Fruit fly (Drosophila melanogaster): ENCODE data around the gene CG42717.

The CG42717 gene

DNA sequence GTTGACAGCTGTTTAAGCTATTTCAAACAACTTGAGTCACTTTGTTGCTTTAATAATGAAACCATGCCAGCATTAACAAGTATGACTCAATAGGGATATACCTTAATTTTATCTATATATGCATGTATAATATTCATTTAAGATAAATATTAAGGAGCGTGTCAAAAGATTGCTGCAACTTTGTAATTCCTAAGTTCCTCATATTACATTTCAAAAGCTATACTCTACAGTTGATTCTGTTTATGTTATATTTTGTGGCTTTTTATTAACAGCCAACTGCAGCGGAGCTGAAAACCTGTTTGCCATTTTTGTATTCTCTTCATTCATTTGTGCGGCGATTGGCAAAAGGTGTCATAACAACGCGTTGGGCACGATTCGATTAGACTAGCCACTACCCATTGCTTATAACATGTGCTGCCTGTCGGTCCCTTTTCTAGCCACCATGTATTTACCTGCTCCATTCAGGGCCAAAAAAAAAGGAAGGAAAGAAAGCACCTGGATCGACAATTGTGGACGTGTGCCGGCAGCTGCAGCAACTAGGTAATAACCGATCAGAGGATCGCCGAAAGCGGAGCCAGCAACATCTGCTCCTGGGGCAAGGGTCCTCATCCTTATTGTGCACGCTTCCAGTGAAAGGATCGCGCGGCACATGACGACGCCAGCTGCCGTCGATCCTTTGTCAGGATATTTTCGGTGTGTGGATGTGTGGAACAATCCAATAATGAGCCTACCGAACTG, 15.9 kb upstream of the CG42717 start (continued):
- TF ChIP-seq CG10979 (tag; optimal IDR thresholded peaks at IDR 0.05) (no peak), ash1 (GFP tag; optimal IDR thresholded peaks at IDR 0.05) (peak; percentile 20), CG8944 (GFP tag; optimal IDR thresholded peaks at IDR 0.05) (no peak), schlank (tag; optimal IDR thresholded peaks at IDR 0.05) (no peak), hkb (optimal IDR thresholded peaks at IDR 0.05) (no peak), hkb (GFP tag; IDR thresholded peaks at IDR 0.05) (no peak)

DNA sequence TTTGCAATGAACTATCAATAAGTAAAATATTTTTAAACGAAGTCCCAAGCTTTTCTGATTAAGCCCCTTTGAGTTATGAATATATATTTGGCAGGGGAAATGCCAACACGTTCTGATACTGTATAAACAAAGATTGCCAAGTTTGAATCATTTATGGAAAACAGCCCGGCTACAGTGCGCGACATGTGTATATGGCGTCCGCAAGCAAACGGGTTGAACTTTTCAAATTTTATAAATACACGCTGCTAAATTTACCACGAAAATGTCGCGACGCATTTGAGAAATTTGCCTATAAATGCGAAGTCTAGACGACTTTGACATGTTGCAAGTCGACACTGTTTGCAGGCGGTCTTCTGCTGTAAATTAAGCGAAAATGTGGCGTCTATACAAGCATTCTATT, 15.1 kb upstream of the CG42717 start:
- TF ChIP-seq CG15696 (tag; optimal IDR thresholded peaks at IDR 0.05) (no peak), NC2α (GFP tag; optimal IDR thresholded peaks at IDR 0.05) (no peak), mam (GFP tag; optimal IDR thresholded peaks at IDR 0.05) (peak; percentile 19), MESR4 (GFP tag; optimal IDR thresholded peaks at IDR 0.05) (no peak), Rfx (GFP tag; IDR thresholded peaks at IDR 0.05) (peak; percentile 75), p53 (GFP tag; optimal IDR thresholded peaks at IDR 0.05) (no peak), D (optimal IDR thresholded peaks at IDR 0.05) (no peak), D (GFP tag; optimal IDR thresholded peaks at IDR 0.05) (no peak), Vsx1 (GFP tag; optimal IDR thresholded peaks at IDR 0.05) (no peak), lab (GFP tag; optimal IDR thresholded peaks at IDR 0.05) (peak; percentile 74), CG6254 (GFP tag; optimal IDR thresholded peaks at IDR 0.05) (no peak), sim (GFP tag; IDR thresholded peaks at IDR 0.05) (no peak), CG17802 (tag; optimal IDR thresholded peaks at IDR 0.05) (no peak), btn (GFP tag; optimal IDR thresholded peaks at IDR 0.05) (no peak), Asciz (GFP tag; optimal IDR thresholded peaks at IDR 0.05) (no peak), CG13424 (tag; optimal IDR thresholded peaks at IDR 0.05) (peak; percentile 60), Fer1 (GFP tag; optimal IDR thresholded peaks at IDR 0.05) (peak; percentile 52), schlank (tag; optimal IDR thresholded peaks at IDR 0.05) (peak; percentile 27), CG4820 (GFP tag; optimal IDR thresholded peaks at IDR 0.05) (no peak), Optix (GFP tag; IDR thresholded peaks at IDR 0.05) (no peak), C15 (GFP tag; IDR thresholded peaks at IDR 0.05) (0 out of 3 replicates have a peak, but pooled peaks have one; percentile 22), Atf-2 (GFP tag; optimal IDR thresholded peaks at IDR 0.05) (no peak), CG34224 (GFP tag; IDR thresholded peaks at IDR 0.05; ENCODE audit: partially characterized antibody) (no peak), gcm (GFP tag; optimal IDR thresholded peaks at IDR 0.05) (no peak), Hsf (GFP tag; optimal IDR thresholded peaks at IDR 0.05) (peak; percentile 32), CG17829 (tag; optimal IDR thresholded peaks at IDR 0.05) (peak; percentile 16), Atf3 (GFP tag; optimal IDR thresholded peaks at IDR 0.05) (no peak), NC2β (GFP tag; optimal IDR thresholded peaks at IDR 0.05) (no peak), CG4360 (GFP tag; IDR thresholded peaks at IDR 0.05) (no peak), CG11504 (tag; optimal IDR thresholded peaks at IDR 0.05) (peak; percentile 46), CG11456 (GFP tag; IDR thresholded peaks at IDR 0.05) (0 out of 3 replicates have a peak, but pooled peaks have one; percentile 63), CG7357 (GFP tag; IDR thresholded peaks at IDR 0.05) (peak; percentile 34; the same call in 1 of the 3 replicates), Lim3 (GFP tag; IDR thresholded peaks at IDR 0.05) (no peak), emc (GFP tag; optimal IDR thresholded peaks at IDR 0.05) (no peak), E2f1 (GFP tag; IDR thresholded peaks at IDR 0.05) (peak; percentile 51; the same call in 1 of the 2 replicates), trem (tag; optimal IDR thresholded peaks at IDR 0.05) (no peak), CG3065 (GFP tag; optimal IDR thresholded peaks at IDR 0.05) (no peak), CG11398 (GFP tag; optimal IDR thresholded peaks at IDR 0.05) (no peak), CG13894 (tag; optimal IDR thresholded peaks at IDR 0.05) (peak; percentile 68), rib (GFP tag; IDR thresholded peaks at IDR 0.05) (no peak), CG11085 (GFP tag; IDR thresholded peaks at IDR 0.05) (no peak), CG10274 (GFP tag; optimal IDR thresholded peaks at IDR 0.05) (peak; percentile 12), Dip2 (GFP tag; IDR thresholded peaks at IDR 0.05) (no peak), tx (GFP tag; optimal IDR thresholded peaks at IDR 0.05) (peak; percentile 40)

All from whole organism, embryonic.